Fruit fly (Drosophila melanogaster): ENCODE data around the gene CG13014.
A peak's percentile ranks its signal among the peaks of the same experiment; 100 is the strongest.

The CG13014 gene

DNA sequence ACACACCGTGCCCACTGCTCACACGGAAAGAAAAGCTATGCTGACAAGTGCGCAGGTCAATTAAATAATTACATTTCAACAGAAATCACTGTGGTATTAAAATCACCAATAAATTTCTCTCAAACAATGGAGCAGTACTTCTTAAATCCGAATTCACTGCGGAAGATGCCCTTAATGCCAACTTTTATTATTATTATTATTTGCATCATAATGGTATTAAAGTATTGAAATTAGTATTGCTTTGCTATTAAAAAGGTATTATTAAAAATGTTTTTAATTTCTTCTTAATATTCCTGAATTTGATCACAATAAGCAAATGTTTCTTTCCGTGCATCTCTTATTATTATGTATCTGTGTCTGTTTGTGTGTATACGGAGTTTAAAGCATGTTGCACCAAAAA lies 7.7 kb upstream of the CG13014 start (continued):
- TF ChIP-seq CG12071 (GFP tag; optimal IDR thresholded peaks at IDR 0.05) (no peak), CG2129 (GFP tag; IDR thresholded peaks at IDR 0.05; ENCODE audit: partially characterized antibody) (no peak), CG4617 (GFP tag; optimal IDR thresholded peaks at IDR 0.05; ENCODE audit: borderline replicate concordance) (no peak), CG3163 (GFP tag; optimal IDR thresholded peaks at IDR 0.05) (no peak), Oaz (GFP tag; IDR thresholded peaks at IDR 0.05) (no peak), PHDP (tag; optimal IDR thresholded peaks at IDR 0.05) (peak; percentile 57), CG3281 (GFP tag; optimal IDR thresholded peaks at IDR 0.05) (peak; percentile 65), Hr39 (optimal IDR thresholded peaks at IDR 0.05) (no peak), scrt (GFP tag; optimal IDR thresholded peaks at IDR 0.05) (peak; percentile 8), mirr (GFP tag; optimal IDR thresholded peaks at IDR 0.05) (no peak), CG15073 (GFP tag; optimal IDR thresholded peaks at IDR 0.05) (no peak), sr (GFP tag; IDR thresholded peaks at IDR 0.05) (no peak), CG8478 (optimal IDR thresholded peaks at IDR 0.05) (no peak), CG10147 (GFP tag; optimal IDR thresholded peaks at IDR 0.05) (peak; percentile 54), Xbp1 (GFP tag; optimal IDR thresholded peaks at IDR 0.05) (peak; percentile 47), lilli (GFP tag; optimal IDR thresholded peaks at IDR 0.05) (peak; percentile 3), ATbp (GFP tag; optimal IDR thresholded peaks at IDR 0.05) (peak; percentile 25), Side (GFP tag; optimal IDR thresholded peaks at IDR 0.05) (no peak), chm (GFP tag; IDR thresholded peaks at IDR 0.05) (no peak), hb (GFP tag; IDR thresholded peaks at IDR 0.05; ENCODE audit: partially characterized antibody) (no peak), trem (tag; optimal IDR thresholded peaks at IDR 0.05) (no peak), sima (GFP tag; optimal IDR thresholded peaks at IDR 0.05) (no peak), CG32532 (GFP tag; IDR thresholded peaks at IDR 0.05) (no peak), pum (GFP tag; optimal IDR thresholded peaks at IDR 0.05) (no peak), az2 (GFP tag; optimal IDR thresholded peaks at IDR 0.05) (peak; percentile 20), Bteb2 (GFP tag; optimal IDR thresholded peaks at IDR 0.05) (no peak), CG7556 (GFP tag; optimal IDR thresholded peaks at IDR 0.05) (peak; percentile 74), CG17328 (GFP tag; IDR thresholded peaks at IDR 0.05) (no peak), CG7987 (GFP tag; optimal IDR thresholded peaks at IDR 0.05) (no peak), Meics (GFP tag; optimal IDR thresholded peaks at IDR 0.05) (peak; percentile 70), Deaf1 (tag; optimal IDR thresholded peaks at IDR 0.05) (no peak), run (tag; optimal IDR thresholded peaks at IDR 0.05) (no peak), Dll (GFP tag; IDR thresholded peaks at IDR 0.05; ENCODE audit: partially characterized antibody) (no peak), eyg (GFP tag; optimal IDR thresholded peaks at IDR 0.05) (no peak), Trl (optimal IDR thresholded peaks at IDR 0.05) (no peak), Trl (GFP tag; optimal IDR thresholded peaks at IDR 0.05) (no peak), HLH4C (GFP tag; IDR thresholded peaks at IDR 0.05; ENCODE audit: partially characterized antibody) (no peak), chif (GFP tag; optimal IDR thresholded peaks at IDR 0.05) (no peak), CG17568 (GFP tag; optimal IDR thresholded peaks at IDR 0.05) (no peak), Dek (tag; optimal IDR thresholded peaks at IDR 0.05) (peak; percentile 17), caup (GFP tag; optimal IDR thresholded peaks at IDR 0.05; ENCODE audit: severe bottlenecking) (peak; percentile 52), Gsc (GFP tag; IDR thresholded peaks at IDR 0.05) (no peak), CG13296 (GFP tag; optimal IDR thresholded peaks at IDR 0.05) (peak; percentile 19), CG12744 (GFP tag; optimal IDR thresholded peaks at IDR 0.05) (no peak), CrebB (tag; optimal IDR thresholded peaks at IDR 0.05) (no peak), pzg (GFP tag; optimal IDR thresholded peaks at IDR 0.05) (no peak), CG6654 (GFP tag; optimal IDR thresholded peaks at IDR 0.05) (no peak), pan (optimal IDR thresholded peaks at IDR 0.05) (no peak), pan (GFP tag; optimal IDR thresholded peaks at IDR 0.05 in 1 of 2, IDR thresholded peaks at IDR 0.05 in 1 of 2) (peak in 1 of 2 experiments; percentile 42), Hr78 (GFP tag; optimal IDR thresholded peaks at IDR 0.05) (no peak), Ptx1 (GFP tag; IDR thresholded peaks at IDR 0.05) (0 out of 2 replicates have a peak, but pooled peaks have one; percentile 31), cwo (GFP tag; optimal IDR thresholded peaks at IDR 0.05) (peak; percentile 45)

Measured in whole organism, embryonic.